Fruit fly (Drosophila melanogaster) whole organism, adult: ENCODE data around the gene CG15130.

Source experiments
- CG12768 ChIP-seq: fragments of 200-800 bp; sonication (Bioruptor generic); optimal IDR thresholded peaks from 2 replicates; lab custom pipeline; 2017; ENCODE audit warnings: missing biosample characterization, missing genetic modification characterization, mild to moderate bottlenecking, moderate library complexity, missing genetic modification reagents
- CG7101 ChIP-seq: fragments of 200-800 bp; sonication (Bioruptor generic); optimal IDR thresholded peaks from 2 replicates; lab custom pipeline; 2018; ENCODE audit warnings: missing biosample characterization, mild to moderate bottlenecking, missing genetic modification characterization, moderate library complexity
- cnc ChIP-seq, 2 experiments: fragments of >200 bp; optimal IDR thresholded peaks; 2 replicates each; lab custom pipeline; 2017
- kay ChIP-seq: fragments of 200-800 bp; sonication (Bioruptor generic); peaks from one replicate; lab custom pipeline; 2016; ENCODE audit warnings: missing biosample characterization, missing genetic modification characterization, borderline replicate concordance
- ovo ChIP-seq: fragments of 200-800 bp; sonication (Bioruptor generic); optimal IDR thresholded peaks from 2 replicates; lab custom pipeline; 2016; ENCODE audit warnings: missing biosample characterization, missing genetic modification characterization
- pad ChIP-seq: fragments of 200-800 bp; sonication (Bioruptor generic); optimal IDR thresholded peaks from 3 replicates; lab custom pipeline; 2017; ENCODE audit warnings: missing biosample characterization, missing genetic modification characterization, mild to moderate bottlenecking, moderate library complexity, missing genetic modification reagents
- tj ChIP-seq: fragments of 200-800 bp; sonication (Bioruptor generic); optimal IDR thresholded peaks from 3 replicates; lab custom pipeline; 2017; ENCODE audit warnings: missing biosample characterization, mild to moderate bottlenecking, missing genetic modification characterization, moderate library complexity
- toe ChIP-seq: fragments of 200-800 bp; sonication (Bioruptor generic); optimal IDR thresholded peaks from 2 replicates; lab custom pipeline; 2016; ENCODE audit warnings: missing biosample characterization, missing genetic modification characterization

dm6 chr2L:20435199-20435598 lies 10.7 kb upstream of the CG15130 start:
- TF ChIP-seq tj (GFP tag; lab: Kevin White, UChicago) (no peak), pad (GFP tag; lab: Kevin White, UChicago) (no peak), CG7101 (tag; lab: Kevin White, UChicago) (no peak), ovo (GFP tag; lab: Kevin White, UChicago) (no peak), cnc (optimal IDR thresholded peaks at IDR 0.05; lab: Kevin White, UChicago) (no peak), kay (GFP tag; lab: Kevin White, UChicago) (no peak), toe (GFP tag; lab: Kevin White, UChicago) (no peak), CG12768 (GFP tag; lab: Kevin White, UChicago) (no peak)
